Worm (Caenorhabditis elegans) whole organism, mixed stage, embryonic: Measurements from ENCODE around the gene pap-1.

ENCODE experiments used
- M03D4.4 ChIP-seq: sonication (generic microtip); optimal IDR thresholded peaks from 2 replicates; lab custom pipeline; 2017; ENCODE audit warnings: mild to moderate bottlenecking, missing genetic modification characterization, missing compliant biosample characterization
- bed-3 ChIP-seq: fragments of 200-800 bp; sonication (Bioruptor generic); optimal IDR thresholded peaks from 3 replicates; lab custom pipeline; 2018; ENCODE audit warnings: mild to moderate bottlenecking, missing genetic modification characterization, moderate library complexity, missing compliant biosample characterization
- blmp-1 ChIP-seq: fragments of 150-350 bp; optimal IDR thresholded peaks from 2 replicates; lab custom pipeline; 2014; ENCODE audit warnings: missing biosample characterization, missing genetic modification characterization
- ceh-39 ChIP-seq: fragments of 150-350 bp; optimal IDR thresholded peaks from 2 replicates; lab custom pipeline; 2014; ENCODE audit warnings: missing biosample characterization, missing genetic modification characterization
- ceh-43 ChIP-seq: fragments of 200-800 bp; sonication (Bioruptor generic); optimal IDR thresholded peaks from 2 replicates; lab custom pipeline; 2018; ENCODE audit warnings: mild to moderate bottlenecking, missing genetic modification characterization, moderate library complexity, missing compliant biosample characterization
- ceh-83 ChIP-seq: fragments of 200-800 bp; sonication (Bioruptor generic); optimal IDR thresholded peaks from 2 replicates; lab custom pipeline; 2018; ENCODE audit warnings: mild to moderate bottlenecking, missing genetic modification characterization, missing compliant biosample characterization
- ces-1 ChIP-seq: fragments of 150-350 bp; optimal IDR thresholded peaks from 2 replicates; lab custom pipeline; 2014; ENCODE audit warnings: missing biosample characterization, missing genetic modification reagents, missing genetic modification characterization
- cnd-1 ChIP-seq: fragments of 200-800 bp; sonication (Bioruptor generic); optimal IDR thresholded peaks from 2 replicates; lab custom pipeline; 2018; ENCODE audit warnings: mild to moderate bottlenecking, missing genetic modification characterization, missing compliant biosample characterization
- drap-1 ChIP-seq: fragments of 200-800 bp; sonication (Bioruptor generic); optimal IDR thresholded peaks from 3 replicates; lab custom pipeline; 2018; ENCODE audit warnings: mild to moderate bottlenecking, missing genetic modification characterization, missing compliant biosample characterization
- elt-1 ChIP-seq: sonication (generic microtip); optimal IDR thresholded peaks from 2 replicates; lab custom pipeline; 2017; ENCODE audit warnings: missing genetic modification characterization, mild to moderate bottlenecking, missing compliant biosample characterization, antibody characterized with exemption, moderate library complexity, borderline replicate concordance; ENCODE audit not compliant: insufficient read depth
- elt-3 ChIP-seq: fragments of 150-350 bp; optimal IDR thresholded peaks from 2 replicates; lab custom pipeline; 2014; ENCODE audit warnings: missing biosample characterization, missing genetic modification characterization
- flh-1 ChIP-seq: fragments of 200-800 bp; sonication (Bioruptor generic); optimal IDR thresholded peaks from 2 replicates; lab custom pipeline; 2018; ENCODE audit warnings: mild to moderate bottlenecking, missing genetic modification characterization, moderate library complexity, missing compliant biosample characterization
- ham-2 ChIP-seq: fragments of 200-800 bp; sonication (Bioruptor generic); optimal IDR thresholded peaks from 2 replicates; lab custom pipeline; 2018; ENCODE audit warnings: mild to moderate bottlenecking, missing genetic modification characterization, missing compliant biosample characterization
- hlh-1 ChIP-seq: fragments of 150-350 bp; optimal IDR thresholded peaks from 2 replicates; lab custom pipeline; 2014; ENCODE audit warnings: missing biosample characterization, missing genetic modification reagents, missing genetic modification characterization
- lin-13 ChIP-seq: fragments of 150-350 bp; optimal IDR thresholded peaks from 2 replicates; lab custom pipeline; 2014; ENCODE audit warnings: missing biosample characterization, missing genetic modification characterization
- lin-32 ChIP-seq: fragments of 200-800 bp; sonication (Bioruptor generic); optimal IDR thresholded peaks from 2 replicates; lab custom pipeline; 2018; ENCODE audit warnings: mild to moderate bottlenecking, missing genetic modification characterization, missing compliant biosample characterization
- lsy-2 ChIP-seq: fragments of 150-350 bp; optimal IDR thresholded peaks from 2 replicates; lab custom pipeline; 2014; ENCODE audit warnings: missing biosample characterization, missing genetic modification characterization
- mab-5 ChIP-seq: fragments of 150-350 bp; optimal IDR thresholded peaks from 2 replicates; lab custom pipeline; 2014; ENCODE audit warnings: missing biosample characterization, missing genetic modification characterization
- mep-1 ChIP-seq: fragments of 150-350 bp; optimal IDR thresholded peaks from 2 replicates; lab custom pipeline; 2017; ENCODE audit warnings: missing biosample characterization, missing genetic modification reagents, missing genetic modification characterization, inconsistent platforms
- mls-2 ChIP-seq: sonication (generic microtip); optimal IDR thresholded peaks from 2 replicates; lab custom pipeline; 2016; ENCODE audit warnings: mild to moderate bottlenecking, missing genetic modification characterization, moderate library complexity, missing compliant biosample characterization
- nhr-12 ChIP-seq: fragments of 150-350 bp; optimal IDR thresholded peaks from 2 replicates; lab custom pipeline; 2014; ENCODE audit warnings: missing biosample characterization, missing genetic modification characterization
- nhr-2 ChIP-seq: fragments of 150-350 bp; optimal IDR thresholded peaks from 2 replicates; lab custom pipeline; 2014; ENCODE audit warnings: missing biosample characterization, missing genetic modification characterization
- nhr-237 ChIP-seq: fragments of 150-350 bp; optimal IDR thresholded peaks from 2 replicates; lab custom pipeline; 2014; ENCODE audit warnings: missing biosample characterization, missing genetic modification characterization
- nhr-28 ChIP-seq: fragments of 150-350 bp; optimal IDR thresholded peaks from 2 replicates; lab custom pipeline; 2014; ENCODE audit warnings: missing biosample characterization, missing genetic modification characterization
- nhr-76 ChIP-seq: sonication (generic microtip); optimal IDR thresholded peaks from 2 replicates; lab custom pipeline; 2017; ENCODE audit warnings: missing biosample characterization, missing genetic modification characterization
- pha-4 ChIP-seq: fragments of 150-350 bp; optimal IDR thresholded peaks from 2 replicates; lab custom pipeline; 2018; ENCODE audit warnings: missing biosample characterization, missing genetic modification reagents, missing genetic modification characterization
- sem-2 ChIP-seq: fragments of 200-800 bp; sonication (Bioruptor generic); optimal IDR thresholded peaks from 2 replicates; lab custom pipeline; 2018; ENCODE audit warnings: mild to moderate bottlenecking, missing genetic modification characterization, missing compliant biosample characterization
- snpc-4 ChIP-seq: fragments of 150-350 bp; optimal IDR thresholded peaks from 2 replicates; lab custom pipeline; 2014; ENCODE audit warnings: missing biosample characterization, missing genetic modification characterization
- sptf-1 ChIP-seq: sonication (generic microtip); optimal IDR thresholded peaks from 2 replicates; lab custom pipeline; 2017; ENCODE audit warnings: mild to moderate bottlenecking, missing genetic modification characterization, moderate library complexity, missing compliant biosample characterization
- tbx-8 ChIP-seq: fragments of 200-800 bp; sonication (Bioruptor generic); optimal IDR thresholded peaks from 2 replicates; lab custom pipeline; 2018; ENCODE audit warnings: mild to moderate bottlenecking, missing genetic modification characterization, moderate library complexity, missing compliant biosample characterization
- unc-120 ChIP-seq: sonication (generic microtip); optimal IDR thresholded peaks from 2 replicates; lab custom pipeline; 2017; ENCODE audit warnings: missing genetic modification characterization, missing compliant biosample characterization; ENCODE audit not compliant: poor library complexity, severe bottlenecking
- unc-39 ChIP-seq: fragments of 150-350 bp; optimal IDR thresholded peaks from 2 replicates; lab custom pipeline; 2014; ENCODE audit warnings: missing biosample characterization, missing genetic modification characterization
- zip-8 ChIP-seq: fragments of 150-350 bp; optimal IDR thresholded peaks from 2 replicates; lab custom pipeline; 2014; ENCODE audit warnings: missing biosample characterization, missing genetic modification characterization
- ztf-11 ChIP-seq: fragments of 150-350 bp; optimal IDR thresholded peaks from 2 replicates; lab custom pipeline; 2014; ENCODE audit warnings: missing biosample characterization, missing genetic modification characterization

pap-1 gene

ce11 chrV:10425098-10425497, 16.7 kb upstream of the pap-1 start, which contains the start of gene col-12:
Gene col-12, minus strand, starts transcription at chrV:10425198.
- TF ChIP-seq ham-2 (GFP tag; lab: Kevin White, UChicago) (no peak), nhr-2 (tag; lab: Kevin White, UChicago) (no peak), nhr-237 (tag; lab: Kevin White, UChicago) (no peak), drap-1 (GFP tag; lab: Kevin White, UChicago) (no peak), elt-3 (tag; lab: Kevin White, UChicago) (no peak), M03D4.4 (tag; lab: Kevin White, UChicago) (no peak), lin-32 (GFP tag; lab: Kevin White, UChicago) (no peak), unc-120 (no peak), pha-4 (no peak)

ce11 chrV:10426253-10426652, 15.5 kb upstream of the pap-1 start, which contains the start of gene apc-10:
Gene apc-10, minus strand, starts transcription at chrV:10426353.
- TF ChIP-seq ceh-43 (GFP tag; lab: Kevin White, UChicago) (no peak), lin-13 (tag; lab: Kevin White, UChicago) (no peak), bed-3 (GFP tag; lab: Kevin White, UChicago) (no peak), sptf-1 (no peak), nhr-12 (tag; lab: Kevin White, UChicago) (no peak), nhr-28 (tag; lab: Kevin White, UChicago) (no peak), ceh-39 (tag; lab: Kevin White, UChicago) (no peak), mls-2 (tag; lab: Kevin White, UChicago) (no peak), cnd-1 (tag; lab: Kevin White, UChicago) (no peak), blmp-1 (tag; lab: Kevin White, UChicago) (no peak), nhr-76 (no peak), tbx-8 (GFP tag; lab: Kevin White, UChicago) (no peak), unc-39 (tag; lab: Kevin White, UChicago) (no peak)

ce11 chrV:10428608-10429007, 13.2 kb upstream of the pap-1 start, which contains the start of gene tag-314:
Gene tag-314, minus strand, starts transcription at chrV:10428708.
- TF ChIP-seq ceh-43 (GFP tag; lab: Kevin White, UChicago) = no peak
- no peak for TF ChIP-seq flh-1 (GFP tag; lab: Kevin White, UChicago)
- TF ChIP-seq nhr-28 (tag; lab: Kevin White, UChicago) = no peak
- TF ChIP-seq ces-1 (GFP tag; lab: Kevin White, UChicago) = no peak
- TF ChIP-seq snpc-4 = no peak
- no peak for TF ChIP-seq zip-8
- TF ChIP-seq lin-32 (GFP tag; lab: Kevin White, UChicago) = no peak
- no peak for TF ChIP-seq elt-1 (tag; lab: Kevin White, UChicago)
- TF ChIP-seq lsy-2 (tag; lab: Kevin White, UChicago) = no peak
- no peak for TF ChIP-seq nhr-237 (tag; lab: Kevin White, UChicago)

ce11 chrV:10432607-10433006, 9.2 kb upstream of the pap-1 start:
- TF ChIP-seq flh-1 (GFP tag; lab: Kevin White, UChicago) (no peak), nhr-28 (tag; lab: Kevin White, UChicago) (no peak), mep-1 (tag; lab: Kevin White, UChicago) (no peak), nhr-76 (no peak), mls-2 (tag; lab: Kevin White, UChicago) (no peak), drap-1 (GFP tag; lab: Kevin White, UChicago) (no peak), zip-8 (no peak), tbx-8 (GFP tag; lab: Kevin White, UChicago) (no peak), ceh-39 (tag; lab: Kevin White, UChicago) (no peak), ham-2 (GFP tag; lab: Kevin White, UChicago) (no peak), mab-5 (tag; lab: Kevin White, UChicago) (no peak), elt-3 (tag; lab: Kevin White, UChicago) (no peak), ceh-83 (GFP tag; lab: Kevin White, UChicago) (no peak), sem-2 (no peak), ces-1 (GFP tag; lab: Kevin White, UChicago) (no peak), sptf-1 (no peak), hlh-1 (tag; lab: Kevin White, UChicago) (no peak), ztf-11 (tag; lab: Kevin White, UChicago) (no peak), unc-120 (no peak)
- TF ChIP-seq, all 35 proteins: peak for 0
